Worm (Caenorhabditis elegans) whole organism, young adult: ENCODE results near the gene prp-9.
A peak's percentile ranks its signal among the peaks of the same experiment; 100 is the strongest.

Experiments used
- F23B12.7 ChIP-seq: sonication (generic microtip); optimal IDR thresholded peaks from 2 replicates; lab custom pipeline; 2017; ENCODE audit warnings: missing genetic modification characterization, mild to moderate bottlenecking, missing compliant biosample characterization, antibody characterized with exemption, moderate library complexity; ENCODE audit not compliant: insufficient read depth
- F57A8.1 ChIP-seq: fragments of 200-800 bp; sonication (Bioruptor generic); optimal IDR thresholded peaks from 2 replicates; lab custom pipeline; 2018; ENCODE audit warnings: mild to moderate bottlenecking, missing genetic modification characterization, moderate library complexity, missing compliant biosample characterization
- K11D2.4 ChIP-seq: fragments of 200-800 bp; sonication (Bioruptor generic); IDR thresholded peaks from 2 replicates; pipeline ENCODE4 v1.3.6; 2022; ENCODE audit warnings: missing genetic modification reagents, missing genetic modification characterization, missing compliant biosample characterization
- Y53F4B.3 ChIP-seq: fragments of 200-800 bp; sonication (Bioruptor generic); IDR thresholded peaks from 2 replicates; pipeline ENCODE4 v1.3.6; 2022; ENCODE audit warnings: missing genetic modification reagents, missing genetic modification characterization, missing compliant biosample characterization
- Y53G8AR.9 ChIP-seq: fragments of 200-800 bp; sonication (Bioruptor generic); conservative IDR thresholded peaks from 2 replicates; pipeline ENCODE4 v1.3.6; 2022; ENCODE audit warnings: missing genetic modification reagents, missing genetic modification characterization, missing compliant biosample characterization
- ZK185.1 ChIP-seq: sonication (generic microtip); optimal IDR thresholded peaks from 2 replicates; lab custom pipeline; 2016; ENCODE audit warnings: mild to moderate bottlenecking, missing genetic modification characterization, missing compliant biosample characterization; ENCODE audit not compliant: poor library complexity, severe bottlenecking
- akir-1 ChIP-seq: fragments of 200-800 bp; sonication (Bioruptor generic); optimal IDR thresholded peaks from 2 replicates; lab custom pipeline; 2018; ENCODE audit warnings: mild to moderate bottlenecking, missing genetic modification characterization, moderate library complexity, missing compliant biosample characterization
- aptf-2 ChIP-seq: fragments of 200-800 bp; sonication (Bioruptor generic); conservative IDR thresholded peaks from 2 replicates; pipeline ENCODE4 v1.3.6; 2022; ENCODE audit warnings: missing genetic modification reagents, missing genetic modification characterization, missing compliant biosample characterization
- attf-5 ChIP-seq: fragments of 200-800 bp; sonication (Bioruptor generic); optimal IDR thresholded peaks from 2 replicates; lab custom pipeline; 2018; ENCODE audit warnings: mild to moderate bottlenecking, missing genetic modification characterization, missing compliant biosample characterization
- bed-2 ChIP-seq: fragments of 200-800 bp; sonication (Bioruptor generic); IDR thresholded peaks from 2 replicates; pipeline ENCODE4 v1.3.6; 2022; ENCODE audit warnings: missing genetic modification reagents, missing genetic modification characterization, missing compliant biosample characterization
- ccch-3 ChIP-seq: fragments of 200-800 bp; sonication (Bioruptor generic); optimal IDR thresholded peaks from 2 replicates; lab custom pipeline; 2018; ENCODE audit warnings: mild to moderate bottlenecking, missing genetic modification characterization, missing compliant biosample characterization
- ceh-58 ChIP-seq: fragments of 200-800 bp; sonication (Bioruptor generic); IDR thresholded peaks from 2 replicates; pipeline ENCODE4 v1.3.6; 2022; ENCODE audit warnings: missing genetic modification characterization, missing compliant biosample characterization
- ceh-79 ChIP-seq: sonication (generic microtip); optimal IDR thresholded peaks from 2 replicates; lab custom pipeline; 2017; ENCODE audit warnings: mild to moderate bottlenecking, missing genetic modification characterization, missing compliant biosample characterization
- efl-1 ChIP-seq: fragments of 150-350 bp; optimal IDR thresholded peaks from 2 replicates; lab custom pipeline; 2014; ENCODE audit warnings: missing biosample characterization, missing genetic modification reagents, missing genetic modification characterization
- egl-18 ChIP-seq: fragments of 200-800 bp; sonication (Bioruptor generic); IDR thresholded peaks from 2 replicates; pipeline ENCODE4 v1.3.6; 2022; ENCODE audit warnings: missing genetic modification reagents, missing genetic modification characterization, missing compliant biosample characterization
- ekl-4 ChIP-seq: fragments of 200-800 bp; sonication (Bioruptor generic); IDR thresholded peaks from 2 replicates; pipeline ENCODE4 v1.3.6; 2022; ENCODE audit warnings: missing genetic modification reagents, missing genetic modification characterization, missing compliant biosample characterization
- him-1 ChIP-seq: sonication (generic microtip); optimal IDR thresholded peaks from 2 replicates; lab custom pipeline; 2016; ENCODE audit warnings: missing genotype, missing genetic modification reagents, missing genetic modification characterization, missing compliant biosample characterization
- hlh-26 ChIP-seq: fragments of 200-800 bp; sonication (Bioruptor generic); conservative IDR thresholded peaks from 2 replicates; pipeline ENCODE4 v1.3.6; 2022; ENCODE audit warnings: missing genetic modification reagents, missing genetic modification characterization, missing compliant biosample characterization
- hmg-20 ChIP-seq: fragments of 200-800 bp; sonication (Bioruptor generic); IDR thresholded peaks from 2 replicates; pipeline ENCODE4 v1.3.6; 2022; ENCODE audit warnings: missing genetic modification reagents, missing genetic modification characterization, missing compliant biosample characterization
- hrde-1 ChIP-seq: sonication (generic microtip); optimal IDR thresholded peaks from 2 replicates; lab custom pipeline; 2016; ENCODE audit warnings: missing genetic modification characterization, mild to moderate bottlenecking, missing compliant biosample characterization, moderate library complexity, missing genotype, missing genetic modification reagents, borderline replicate concordance
- hsf-1 ChIP-seq: fragments of 200-800 bp; sonication (Bioruptor generic); IDR thresholded peaks from 2 replicates; pipeline ENCODE4 v1.3.6; 2022; ENCODE audit warnings: missing genetic modification reagents, missing genetic modification characterization, missing compliant biosample characterization
- lag-1 ChIP-seq: fragments of 200-800 bp; sonication (Bioruptor generic); IDR thresholded peaks from 2 replicates; pipeline ENCODE4 v1.3.6; 2022; ENCODE audit warnings: missing genetic modification reagents, missing genetic modification characterization, missing compliant biosample characterization
- let-526 ChIP-seq: fragments of 200-800 bp; sonication (Bioruptor generic); IDR thresholded peaks from 2 replicates; pipeline ENCODE4 v1.3.6; 2022; ENCODE audit warnings: missing genetic modification reagents, missing genetic modification characterization, missing compliant biosample characterization
- lin-35 ChIP-seq, 3 experiments: fragments of 150-350 bp in 2 of 3; sonication (generic microtip) in 1 of 3; optimal IDR thresholded peaks; 2 replicates each; lab custom pipeline; 2014 to 2018; ENCODE audit warnings: missing biosample characterization in 3 of 3, missing genetic modification characterization in 3 of 3, missing genetic modification reagents in 3 of 3
- lin-54 ChIP-seq: fragments of 200-800 bp; sonication (Bioruptor generic); optimal IDR thresholded peaks from 2 replicates; lab custom pipeline; 2018; ENCODE audit warnings: mild to moderate bottlenecking, missing genetic modification characterization, missing compliant biosample characterization
- madf-10 ChIP-seq: sonication (generic microtip); optimal IDR thresholded peaks from 2 replicates; lab custom pipeline; 2016; ENCODE audit warnings: mild to moderate bottlenecking, missing genetic modification characterization, missing compliant biosample characterization
- madf-6 ChIP-seq: fragments of 200-800 bp; sonication (Bioruptor generic); IDR thresholded peaks from 2 replicates; pipeline ENCODE4 v1.3.6; 2022; ENCODE audit warnings: missing genetic modification reagents, missing genetic modification characterization, missing compliant biosample characterization
- mcd-1 ChIP-seq: fragments of 200-800 bp; sonication (Bioruptor generic); IDR thresholded peaks from 2 replicates; pipeline ENCODE4 v1.3.6; 2022; ENCODE audit warnings: missing genetic modification reagents, missing genetic modification characterization, missing compliant biosample characterization
- mes-4 ChIP-seq: sonication (generic microtip); optimal IDR thresholded peaks from 2 replicates; lab custom pipeline; 2016; ENCODE audit warnings: missing genotype, missing genetic modification characterization, missing compliant biosample characterization
- nfya-1 ChIP-seq: sonication (generic microtip); optimal IDR thresholded peaks from 2 replicates; lab custom pipeline; 2017; ENCODE audit warnings: antibody characterized with exemption, missing compliant biosample characterization, missing genetic modification characterization, borderline replicate concordance; ENCODE audit not compliant: insufficient read depth
- nhr-179 ChIP-seq: sonication (generic microtip); optimal IDR thresholded peaks from 2 replicates; lab custom pipeline; 2016; ENCODE audit warnings: mild to moderate bottlenecking, missing genetic modification characterization, missing compliant biosample characterization
- nhr-27 ChIP-seq: fragments of 200-800 bp; sonication (Bioruptor generic); optimal IDR thresholded peaks from 2 replicates; lab custom pipeline; 2018; ENCODE audit warnings: mild to moderate bottlenecking, missing genetic modification characterization, moderate library complexity, missing compliant biosample characterization
- nhr-80 ChIP-seq: sonication (generic microtip); optimal IDR thresholded peaks from 2 replicates; lab custom pipeline; 2016; ENCODE audit warnings: missing genetic modification characterization, missing compliant biosample characterization
- nhr-90 ChIP-seq: sonication (generic microtip); optimal IDR thresholded peaks from 2 replicates; lab custom pipeline; 2016; ENCODE audit warnings: missing genotype, mild to moderate bottlenecking, missing genetic modification characterization, missing compliant biosample characterization
- pbrm-1 ChIP-seq: fragments of 200-800 bp; sonication (Bioruptor generic); IDR thresholded peaks from 2 replicates; pipeline ENCODE4 v1.3.6; 2022; ENCODE audit warnings: missing genetic modification reagents, missing genetic modification characterization, missing compliant biosample characterization
- pha-4 ChIP-seq: fragments of 150-350 bp; sonication (generic microtip); optimal IDR thresholded peaks from 2 replicates; lab custom pipeline; 2014; ENCODE audit warnings: missing biosample characterization, missing genetic modification reagents, missing genetic modification characterization
- rcor-1 ChIP-seq: fragments of 200-800 bp; sonication (Bioruptor generic); IDR thresholded peaks from 2 replicates; pipeline ENCODE4 v1.3.6; 2022; ENCODE audit warnings: missing genetic modification reagents, missing genetic modification characterization, missing compliant biosample characterization
- rpc-1 ChIP-seq, 2 experiments: fragments of 150-350 bp in 1 of 2; sonication (generic microtip) in 1 of 2; optimal IDR thresholded peaks; 2 replicates each; lab custom pipeline; 2014 to 2018; ENCODE audit warnings: missing biosample characterization in 1 of 2, missing genetic modification characterization in 1 of 2, missing genetic modification reagents in 1 of 2, missing genotype in 1 of 2
- snpc-1.3 ChIP-seq: sonication (generic microtip); optimal IDR thresholded peaks from 2 replicates; lab custom pipeline; 2017; ENCODE audit warnings: missing genetic modification characterization, mild to moderate bottlenecking, missing compliant biosample characterization, antibody characterized with exemption, moderate library complexity, missing genotype, missing genetic modification reagents; ENCODE audit not compliant: insufficient read depth
- snpc-4 ChIP-seq, 5 experiments: fragments of 150-350 bp in 1 of 5; sonication (generic microtip) in 4 of 5; optimal IDR thresholded peaks; 2 replicates each; lab custom pipeline; 2014 to 2018; ENCODE audit warnings: missing genetic modification characterization in 5 of 5, missing biosample characterization in 3 of 5, antibody characterized with exemption in 2 of 5, mild to moderate bottlenecking in 2 of 5, missing compliant biosample characterization in 2 of 5, missing genotype in 2 of 5, moderate library complexity in 2 of 5, missing genetic modification reagents in 1 of 5
- somi-1 ChIP-seq: fragments of 200-800 bp; sonication (Bioruptor generic); optimal IDR thresholded peaks from 2 replicates; lab custom pipeline; 2018; ENCODE audit warnings: mild to moderate bottlenecking, missing genetic modification characterization, missing compliant biosample characterization
- tbx-9 ChIP-seq: sonication (generic microtip); optimal IDR thresholded peaks from 2 replicates; lab custom pipeline; 2016; ENCODE audit warnings: borderline replicate concordance, missing genetic modification characterization, inconsistent platforms, missing compliant biosample characterization
- zim-3 ChIP-seq: sonication (generic microtip); optimal IDR thresholded peaks from 2 replicates; lab custom pipeline; 2017; ENCODE audit warnings: mild to moderate bottlenecking, missing genetic modification characterization, moderate library complexity, missing compliant biosample characterization
- ztf-18 ChIP-seq: sonication (generic microtip); optimal IDR thresholded peaks from 2 replicates; lab custom pipeline; 2016; ENCODE audit warnings: missing genotype, mild to moderate bottlenecking, missing genetic modification characterization, missing compliant biosample characterization
- ztf-25 ChIP-seq: fragments of 200-800 bp; sonication (Bioruptor generic); IDR thresholded peaks from 2 replicates; pipeline ENCODE4 v1.3.6; 2022; ENCODE audit warnings: missing genetic modification reagents, missing genetic modification characterization, missing compliant biosample characterization
- ztf-26 ChIP-seq: sonication (generic microtip); optimal IDR thresholded peaks from 2 replicates; lab custom pipeline; 2017; ENCODE audit warnings: missing genetic modification characterization, missing compliant biosample characterization
- ztf-28 ChIP-seq: fragments of 200-800 bp; sonication (Bioruptor generic); IDR thresholded peaks from 2 replicates; pipeline ENCODE4 v1.3.6; 2022; ENCODE audit warnings: missing genetic modification reagents, missing genetic modification characterization, missing compliant biosample characterization

prp-9 gene

ce11 chrII:8525133-8525736, at the start of gene prp-9, which contains the start of gene mrps-18B:
Gene prp-9, minus strand, starts transcription at chrII:8525396.
Gene mrps-18B, plus strand, starts transcription at chrII:8525681.
- TF ChIP-seq ccch-3 (GFP tag; lab: Kevin White, UChicago) (no peak), hlh-26 (no peak), snpc-4 (GFP tag; optimal IDR thresholded peaks at IDR 0.05; lab: Kevin White, UChicago) (no peak), snpc-4 (tag; optimal IDR thresholded peaks at IDR 0.05; lab: Kevin White, UChicago) (peak in 1 of 4 experiments; percentile 13), ZK185.1 (tag; lab: Kevin White, UChicago) (no peak), ceh-79 (no peak), F57A8.1 (GFP tag; lab: Kevin White, UChicago) (no peak), hsf-1 (GFP tag; lab: Robert Waterston, UW) (no peak), ztf-25 (no peak), madf-10 (tag; lab: Kevin White, UChicago) (no peak), rpc-1 (optimal IDR thresholded peaks at IDR 0.05; lab: Kevin White, UChicago) (no peak), rpc-1 (tag; optimal IDR thresholded peaks at IDR 0.05; lab: Kevin White, UChicago) (no peak), lin-35 (GFP tag; optimal IDR thresholded peaks at IDR 0.05; lab: Kevin White, UChicago) (no peak), pha-4 (no peak), nhr-179 (tag; lab: Kevin White, UChicago) (no peak), ekl-4 (no peak), Y53G8AR.9 (GFP tag; lab: Robert Waterston, UW) (no peak), snpc-1.3 (peak; percentile 74), zim-3 (tag; lab: Kevin White, UChicago) (no peak), him-1 (no peak), aptf-2 (no peak), akir-1 (GFP tag; lab: Kevin White, UChicago) (no peak), let-526 (no peak), mes-4 (tag; lab: Kevin White, UChicago) (no peak), tbx-9 (tag; lab: Kevin White, UChicago) (no peak), nfya-1 (tag; lab: Kevin White, UChicago) (no peak), attf-5 (GFP tag; lab: Kevin White, UChicago) (peak; percentile 33), ztf-28 (GFP tag; lab: Robert Waterston, UW) (no peak), hmg-20 (GFP tag; lab: Robert Waterston, UW) (no peak), nhr-90 (tag; lab: Kevin White, UChicago) (no peak), madf-6 (GFP tag; lab: Robert Waterston, UW) (peak; percentile 66; the same call in 1 of the 2 replicates), K11D2.4 (GFP tag; lab: Robert Waterston, UW) (no peak), nhr-80 (tag; lab: Kevin White, UChicago) (no peak), somi-1 (GFP tag; lab: Kevin White, UChicago) (no peak), lin-54 (GFP tag; lab: Kevin White, UChicago) (peak; percentile 21), Y53F4B.3 (no peak), efl-1 (no peak), ceh-58 (no peak), mcd-1 (GFP tag; lab: Robert Waterston, UW) (0 out of 2 replicates have a peak, but pooled peaks have one; percentile 16), rcor-1 (GFP tag; lab: Robert Waterston, UW) (no peak), bed-2 (no peak), pbrm-1 (GFP tag; lab: Robert Waterston, UW) (no peak), ztf-18 (tag; lab: Kevin White, UChicago) (no peak), hrde-1 (tag; lab: Kevin White, UChicago) (no peak), F23B12.7 (tag; lab: Kevin White, UChicago) (peak; percentile 27), egl-18 (GFP tag; lab: Robert Waterston, UW) (no peak), lag-1 (no peak), nhr-27 (tag; lab: Kevin White, UChicago) (no peak), ztf-26 (no peak)
